Fruit fly (Drosophila melanogaster): Measurements from ENCODE around the gene trus.

trus gene

dm6 chr3R:12439401-12440143 is 16.8 kb upstream of the trus start, which contains the start of gene Desat1:
Gene Desat1, plus strand, starts transcription at chr3R:12439600.
- TF ChIP-seq CG9948 (tag; optimal IDR thresholded peaks at IDR 0.05), result no peak
- no peak for TF ChIP-seq rn (GFP tag; IDR thresholded peaks at IDR 0.05)
- TF ChIP-seq EcR (GFP tag; optimal IDR thresholded peaks at IDR 0.05), result peak; percentile 5
- no peak for TF ChIP-seq gl (tag; optimal IDR thresholded peaks at IDR 0.05)
- TF ChIP-seq CG12605 (GFP tag; IDR thresholded peaks at IDR 0.05), result no peak
- no peak for TF ChIP-seq CG15710 (tag; optimal IDR thresholded peaks at IDR 0.05)

dm6 chr3R:12441008-12441606 is 15.3 kb upstream of the trus start:
- TF ChIP-seq Snoo (tag; optimal IDR thresholded peaks at IDR 0.05), result no peak
- no peak for TF ChIP-seq CG13204 (GFP tag; optimal IDR thresholded peaks at IDR 0.05)
- TF ChIP-seq fd96Ca (GFP tag; IDR thresholded peaks at IDR 0.05), result no peak; the same call in 2 of the 3 replicates
- TF ChIP-seq CG15710 (tag; optimal IDR thresholded peaks at IDR 0.05), result no peak
- no peak for TF ChIP-seq EcR (GFP tag; optimal IDR thresholded peaks at IDR 0.05)
- TF ChIP-seq rn (GFP tag; IDR thresholded peaks at IDR 0.05), result no peak
- TF ChIP-seq CG32121 (GFP tag; IDR thresholded peaks at IDR 0.05), result no peak
- TF ChIP-seq CG10348 (GFP tag; IDR thresholded peaks at IDR 0.05), result no peak
- TF ChIP-seq CG8301 (tag; optimal IDR thresholded peaks at IDR 0.05), result no peak
- no peak for TF ChIP-seq Pif1A (GFP tag; optimal IDR thresholded peaks at IDR 0.05)
- TF ChIP-seq CG8159 (tag; optimal IDR thresholded peaks at IDR 0.05), result no peak
- TF ChIP-seq CG9948 (tag; optimal IDR thresholded peaks at IDR 0.05), result no peak
- TF ChIP-seq Ets98B (GFP tag; IDR thresholded peaks at IDR 0.05), result peak; percentile 20; the same call in 1 of the 2 replicates
- TF ChIP-seq CG34367 (tag; optimal IDR thresholded peaks at IDR 0.05), result no peak
- peak; percentile 32; the same call in 1 of the 3 replicates for TF ChIP-seq CG4496 (GFP tag; IDR thresholded peaks at IDR 0.05)
- no peak for TF ChIP-seq D1 (tag; optimal IDR thresholded peaks at IDR 0.05)
- TF ChIP-seq CG14655 (GFP tag; optimal IDR thresholded peaks at IDR 0.05), result no peak

dm6 chr3R:12442601-12443533 is 13.5 kb upstream of the trus start:
- TF ChIP-seq CG17806 (tag; optimal IDR thresholded peaks at IDR 0.05) (peak; percentile 46), Pif1B (GFP tag; optimal IDR thresholded peaks at IDR 0.05) (peak; percentile 0), CG9948 (tag; optimal IDR thresholded peaks at IDR 0.05) (peak; percentile 55), Pif1A (GFP tag; optimal IDR thresholded peaks at IDR 0.05) (peak; percentile 55), D1 (tag; optimal IDR thresholded peaks at IDR 0.05) (peak; percentile 45), CG13204 (GFP tag; optimal IDR thresholded peaks at IDR 0.05) (no peak), CG15710 (tag; optimal IDR thresholded peaks at IDR 0.05) (peak; percentile 28), rn (GFP tag; IDR thresholded peaks at IDR 0.05) (no peak), CG14655 (GFP tag; optimal IDR thresholded peaks at IDR 0.05) (peak; percentile 76), CG8159 (tag; optimal IDR thresholded peaks at IDR 0.05) (peak; percentile 63), Ets98B (GFP tag; IDR thresholded peaks at IDR 0.05) (no peak), CG34367 (tag; optimal IDR thresholded peaks at IDR 0.05) (no peak), fd96Ca (GFP tag; IDR thresholded peaks at IDR 0.05) (no peak; the same call in 2 of the 3 replicates), CG10348 (GFP tag; IDR thresholded peaks at IDR 0.05) (no peak), Snoo (tag; optimal IDR thresholded peaks at IDR 0.05) (no peak), EcR (GFP tag; optimal IDR thresholded peaks at IDR 0.05) (peak; percentile 62), gl (tag; optimal IDR thresholded peaks at IDR 0.05) (peak; percentile 22), CG12605 (GFP tag; IDR thresholded peaks at IDR 0.05) (peak; percentile 55), CG8301 (tag; optimal IDR thresholded peaks at IDR 0.05) (peak; percentile 70), CG32121 (GFP tag; IDR thresholded peaks at IDR 0.05) (peak; percentile 57; the same call in 1 of the 2 replicates), CG4496 (GFP tag; IDR thresholded peaks at IDR 0.05) (peak; percentile 61; the same call in 2 of the 3 replicates)

- TF ChIP-seq CG9948 (tag; optimal IDR thresholded peaks at IDR 0.05) (no peak), CG14655 (GFP tag; optimal IDR thresholded peaks at IDR 0.05) (no peak), CG32121 (GFP tag; IDR thresholded peaks at IDR 0.05) (no peak), D1 (tag; optimal IDR thresholded peaks at IDR 0.05) (no peak), Pif1B (GFP tag; optimal IDR thresholded peaks at IDR 0.05) (no peak), CG13204 (GFP tag; optimal IDR thresholded peaks at IDR 0.05) (no peak), CG8301 (tag; optimal IDR thresholded peaks at IDR 0.05) (no peak), CG4496 (GFP tag; IDR thresholded peaks at IDR 0.05) (no peak), CG10348 (GFP tag; IDR thresholded peaks at IDR 0.05) (no peak), Ets98B (GFP tag; IDR thresholded peaks at IDR 0.05) (no peak), Snoo (tag; optimal IDR thresholded peaks at IDR 0.05) (no peak), CG15710 (tag; optimal IDR thresholded peaks at IDR 0.05) (no peak), EcR (GFP tag; optimal IDR thresholded peaks at IDR 0.05) (no peak), gl (tag; optimal IDR thresholded peaks at IDR 0.05) (no peak)
Measured at dm6 chr3R:12443769-12444168, 12.6 kb upstream of the trus start.

- TF ChIP-seq Pif1A (GFP tag; optimal IDR thresholded peaks at IDR 0.05), result no peak
- no peak for TF ChIP-seq EcR (GFP tag; optimal IDR thresholded peaks at IDR 0.05)
- no peak for TF ChIP-seq CG14655 (GFP tag; optimal IDR thresholded peaks at IDR 0.05)
- no peak for TF ChIP-seq gl (tag; optimal IDR thresholded peaks at IDR 0.05)
- TF ChIP-seq CG9948 (tag; optimal IDR thresholded peaks at IDR 0.05), result no peak
- TF ChIP-seq CG17806 (tag; optimal IDR thresholded peaks at IDR 0.05), result no peak
- no peak for TF ChIP-seq Pif1B (GFP tag; optimal IDR thresholded peaks at IDR 0.05)
- no peak for TF ChIP-seq CG12605 (GFP tag; IDR thresholded peaks at IDR 0.05)
- TF ChIP-seq CG8301 (tag; optimal IDR thresholded peaks at IDR 0.05), result no peak
- TF ChIP-seq CG13204 (GFP tag; optimal IDR thresholded peaks at IDR 0.05), result no peak
- TF ChIP-seq CG8159 (tag; optimal IDR thresholded peaks at IDR 0.05), result no peak
- TF ChIP-seq CG4496 (GFP tag; IDR thresholded peaks at IDR 0.05), result no peak
- TF ChIP-seq Ets98B (GFP tag; IDR thresholded peaks at IDR 0.05), result no peak
- no peak for TF ChIP-seq CG34367 (tag; optimal IDR thresholded peaks at IDR 0.05)
- TF ChIP-seq fd96Ca (GFP tag; IDR thresholded peaks at IDR 0.05), result no peak
- no peak for TF ChIP-seq CG15710 (tag; optimal IDR thresholded peaks at IDR 0.05)
- no peak for TF ChIP-seq rn (GFP tag; IDR thresholded peaks at IDR 0.05)
- no peak for TF ChIP-seq Snoo (tag; optimal IDR thresholded peaks at IDR 0.05)
- TF ChIP-seq CG10348 (GFP tag; IDR thresholded peaks at IDR 0.05), result no peak
Measured at dm6 chr3R:12445468-12445867, 10.9 kb upstream of the trus start.

Measured in whole organism, pupa.